Fruit fly (Drosophila melanogaster) whole organism: Measurements from ENCODE around the gene hop.

Source experiments
- CG8478 ChIP-seq: fragments of >200 bp; optimal IDR thresholded peaks from 2 replicates; lab custom pipeline; 2018; ENCODE audit warnings: inconsistent platforms
- Dll ChIP-seq: fragments of >200 bp; optimal IDR thresholded peaks from 2 replicates; lab custom pipeline; 2017
- EcR ChIP-seq, 2 experiments: fragments of >200 bp; optimal IDR thresholded peaks; 2 replicates each; lab custom pipeline; 2017; ENCODE audit warnings: missing biosample characterization in 2 of 2, missing genetic modification characterization in 2 of 2, missing genetic modification reagents in 2 of 2
- pan ChIP-seq: fragments of >200 bp; optimal IDR thresholded peaks from 2 replicates; lab custom pipeline; 2017
- psq ChIP-seq: fragments of >200 bp; optimal IDR thresholded peaks from 2 replicates; lab custom pipeline; 2017
- usp ChIP-seq: fragments of >200 bp; optimal IDR thresholded peaks from 2 replicates; lab custom pipeline; 2017; ENCODE audit warnings: missing biosample characterization, missing genetic modification characterization, mixed read lengths

- TF ChIP-seq CG8478 (lab: Kevin White, UChicago), result no peak
- TF ChIP-seq Dll, result no peak
- TF ChIP-seq pan (lab: Kevin White, UChicago), result no peak
- no peak for TF ChIP-seq usp (GFP tag; lab: Kevin White, UChicago)
- TF ChIP-seq psq (lab: Kevin White, UChicago), result no peak
- no peak for TF ChIP-seq EcR (GFP tag; optimal IDR thresholded peaks at IDR 0.05; lab: Kevin White, UChicago)
Observed at dm6 chrX:11322257-11322656, 45.6 kb downstream of the hop start, which contains the start of gene sisA.
